Fruit fly (Drosophila melanogaster): ENCODE data around the gene Uck.
A peak's percentile ranks its signal among the peaks of the same experiment; 100 is the strongest.

Gene Uck

dm6 chr3R:24270034-24270433 lies 19.9 kb upstream of the Uck start:
- no peak for TF ChIP-seq CTCF (optimal IDR thresholded peaks at IDR 0.05)
- no peak for TF ChIP-seq CG8478 (optimal IDR thresholded peaks at IDR 0.05)

DNA sequence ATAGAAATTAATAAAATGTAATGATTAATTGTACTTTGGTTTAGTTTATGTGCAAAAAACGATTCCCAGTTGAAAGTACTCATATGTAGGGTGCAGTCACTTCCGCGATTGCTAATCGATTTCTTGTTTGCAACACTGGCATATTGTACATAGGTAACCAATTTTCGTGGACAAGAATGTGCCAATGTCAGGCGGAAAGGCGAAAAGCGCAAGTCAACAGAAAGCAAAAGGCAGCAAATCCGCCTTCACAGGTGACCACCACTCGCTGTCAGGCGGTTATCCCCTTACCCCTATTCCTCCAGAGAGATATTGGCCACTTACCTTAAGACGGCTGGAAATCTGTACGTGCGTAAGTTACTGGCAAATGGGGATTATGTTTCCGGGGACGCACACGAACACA lies 19.4 kb upstream of the Uck start:
- no peak for TF ChIP-seq CG8478 (optimal IDR thresholded peaks at IDR 0.05)
- TF ChIP-seq CTCF (optimal IDR thresholded peaks at IDR 0.05) = no peak

DNA sequence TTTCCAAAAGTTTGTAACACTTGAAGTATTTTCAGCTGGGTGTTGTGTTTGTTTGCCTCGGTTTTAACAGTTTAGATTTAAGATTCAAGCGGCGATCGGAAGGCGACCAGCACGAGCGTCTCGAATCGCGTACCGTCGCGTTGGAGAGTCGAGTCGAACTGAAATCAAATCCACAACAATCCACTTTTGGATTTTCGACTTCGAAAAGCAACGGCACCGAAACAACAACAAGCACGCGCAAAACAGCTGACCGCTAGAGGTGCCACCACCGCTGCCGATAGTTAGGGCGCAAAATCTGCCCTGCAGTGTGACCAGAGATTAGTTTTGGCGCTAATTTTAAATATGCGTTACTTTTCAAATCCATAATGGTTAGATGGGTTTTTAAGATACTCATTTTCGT lies 18.9 kb upstream of the Uck start, which contains the start of gene jar:
jar (minus strand) TSS at position 163 of the 400 bp plus-strand sequence.
- TF ChIP-seq CG8478 (optimal IDR thresholded peaks at IDR 0.05) (no peak), CTCF (optimal IDR thresholded peaks at IDR 0.05) (peak; percentile 53 to 56)

- no peak for TF ChIP-seq CG8478 (optimal IDR thresholded peaks at IDR 0.05)
These were observed 17.7 kb upstream of the Uck start for dm6 chr3R:24272232-24272631.

- no peak for TF ChIP-seq CTCF (optimal IDR thresholded peaks at IDR 0.05)
- TF ChIP-seq CG8478 (optimal IDR thresholded peaks at IDR 0.05) = no peak
These were observed 17.1 kb upstream of the Uck start, which contains the start of gene Orct2 for dm6 chr3R:24272775-24273290. TSS of gene Orct2 (plus strand) at chr3R:24273029.

- no peak for TF ChIP-seq CG8478 (optimal IDR thresholded peaks at IDR 0.05)
- TF ChIP-seq CTCF (optimal IDR thresholded peaks at IDR 0.05) = no peak
These were observed 15.8 kb upstream of the Uck start for dm6 chr3R:24274212-24274611.

- TF ChIP-seq CG8478 (optimal IDR thresholded peaks at IDR 0.05) (no peak), CTCF (optimal IDR thresholded peaks at IDR 0.05) (no peak)
These were observed 14.5 kb upstream of the Uck start for dm6 chr3R:24275463-24275862.

dm6 chr3R:24276104-24277008 lies 13.6 kb upstream of the Uck start, which contains the start of gene Orct:
TSS of gene Orct (plus strand) at chr3R:24276260.
- TF ChIP-seq CTCF (optimal IDR thresholded peaks at IDR 0.05) (no peak), CG8478 (optimal IDR thresholded peaks at IDR 0.05) (no peak)

- no peak for TF ChIP-seq CTCF (optimal IDR thresholded peaks at IDR 0.05)
These were observed 11.2 kb upstream of the Uck start for dm6 chr3R:24278738-24279137.

DNA sequence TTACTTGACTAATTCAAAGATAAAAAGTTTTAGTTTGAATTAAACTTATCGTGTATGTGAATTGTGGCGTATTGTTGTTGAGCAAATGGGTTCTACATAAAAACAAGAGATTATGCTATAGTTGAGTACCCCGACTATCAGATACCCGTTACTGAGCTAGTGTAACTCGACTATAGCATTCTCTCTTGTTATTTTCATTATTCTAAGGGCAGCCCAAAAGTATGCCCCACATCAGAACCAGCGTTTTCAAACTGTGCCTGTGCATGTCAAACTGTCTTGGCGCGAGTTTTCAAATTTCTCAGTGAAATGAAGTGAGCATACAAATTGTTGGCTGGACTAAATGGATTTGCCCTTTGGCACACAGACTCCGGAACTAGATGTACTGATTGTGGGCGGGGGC lies 10.7 kb upstream of the Uck start, which contains the start of gene shps:
shps (plus strand) TSS at position 282 of the 400 bp plus-strand sequence.
- TF ChIP-seq CTCF (optimal IDR thresholded peaks at IDR 0.05) = peak; percentile 47 to 63
- no peak for TF ChIP-seq CG8478 (optimal IDR thresholded peaks at IDR 0.05)

DNA sequence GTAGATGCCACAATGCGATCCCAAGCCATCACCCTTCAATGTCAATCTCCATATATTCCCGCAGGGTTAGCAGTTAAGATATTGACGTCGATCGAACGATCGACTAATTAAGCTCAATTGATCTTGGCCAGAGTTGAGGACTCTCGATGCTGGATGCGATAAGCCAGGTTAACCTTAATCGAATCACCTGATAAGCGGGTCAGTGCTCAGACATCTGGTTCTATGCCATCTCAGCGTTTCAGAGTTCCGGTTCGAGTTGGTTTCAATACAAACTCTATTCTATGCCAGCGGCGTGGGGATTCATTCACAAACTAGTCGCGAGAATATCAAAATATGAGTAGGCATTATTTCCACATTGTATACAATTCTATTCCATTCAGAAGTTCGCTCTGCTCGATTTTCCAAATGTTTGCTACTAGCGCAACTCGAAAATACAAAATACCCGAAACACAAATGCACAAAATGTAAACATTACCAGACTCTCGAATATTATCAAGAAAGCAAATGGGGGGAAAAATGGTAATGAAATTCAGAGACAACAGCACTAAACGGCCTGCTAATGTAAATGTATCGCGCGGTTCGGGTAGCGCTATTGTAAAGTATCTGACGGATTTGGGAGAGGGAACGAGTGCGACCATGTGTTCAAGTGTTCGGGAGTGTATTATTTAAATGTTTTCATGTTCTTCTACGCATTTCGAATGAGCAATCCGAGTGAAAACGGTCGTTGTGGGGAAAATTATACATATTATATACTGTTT lies 7.2 kb upstream of the Uck start:
- TF ChIP-seq CTCF (optimal IDR thresholded peaks at IDR 0.05) (no peak), CG8478 (optimal IDR thresholded peaks at IDR 0.05) (no peak)

DNA sequence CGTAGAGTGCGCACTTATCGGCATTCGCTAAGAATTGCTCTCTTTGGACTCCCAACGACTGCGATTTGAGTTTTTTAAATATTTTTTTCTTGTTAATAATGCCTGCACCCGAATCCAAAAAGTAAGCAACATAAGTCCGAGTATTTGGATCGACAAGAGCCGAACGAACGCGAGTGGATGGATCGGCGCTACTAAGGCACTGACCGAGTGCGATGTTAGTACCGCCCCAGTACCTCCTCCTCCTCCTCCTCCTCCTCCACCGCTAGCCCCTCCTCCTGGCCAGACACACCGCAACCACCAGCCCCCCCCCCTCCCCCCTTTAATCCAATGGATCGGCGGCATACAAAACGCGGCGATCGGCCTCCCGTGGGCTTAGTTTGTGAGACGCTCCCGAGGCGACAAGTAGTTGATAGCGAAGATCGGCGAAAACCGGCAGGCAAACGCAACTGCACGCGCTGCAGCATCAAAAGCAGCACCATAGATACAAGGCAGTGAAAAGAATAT lies 6.3 kb upstream of the Uck start, which contains the start of gene CG6356:
CG6356 (plus strand) TSS at position 374 of the 504 bp plus-strand sequence.
- TF ChIP-seq CG8478 (optimal IDR thresholded peaks at IDR 0.05) (no peak), CTCF (optimal IDR thresholded peaks at IDR 0.05) (no peak)

dm6 chr3R:24284164-24284563 lies 5.8 kb upstream of the Uck start:
- TF ChIP-seq CTCF (optimal IDR thresholded peaks at IDR 0.05) = no peak
- no peak for TF ChIP-seq CG8478 (optimal IDR thresholded peaks at IDR 0.05)

dm6 chr3R:24285423-24285822 lies 4.5 kb upstream of the Uck start:
- TF ChIP-seq CG8478 (optimal IDR thresholded peaks at IDR 0.05) (no peak), CTCF (optimal IDR thresholded peaks at IDR 0.05) (no peak)

dm6 chr3R:24287157-24287556 lies 2.8 kb upstream of the Uck start:
- no peak for TF ChIP-seq CG8478 (optimal IDR thresholded peaks at IDR 0.05)
- no peak for TF ChIP-seq CTCF (optimal IDR thresholded peaks at IDR 0.05)
